Worm (Caenorhabditis elegans) whole organism, L1 larva: ENCODE results near the gene Y54G2A.41.
"Not testable (repeated sequence)": the region's sequence is repeated elsewhere in the genome, so short reads cannot be mapped to it uniquely, and the experiment has no call there.

ENCODE experiments used
- aha-1 ChIP-seq: fragments of 150-350 bp; optimal IDR thresholded peaks from 2 replicates; lab custom pipeline; 2014; ENCODE audit warnings: missing biosample characterization, missing genetic modification characterization
- alr-1 ChIP-seq: fragments of 200-800 bp; sonication (Bioruptor generic); optimal IDR thresholded peaks from 2 replicates; lab custom pipeline; 2018; ENCODE audit warnings: borderline replicate concordance, mild to moderate bottlenecking, missing genetic modification characterization, missing compliant biosample characterization
- egl-27 ChIP-seq, 2 experiments: fragments of 150-350 bp in 1 of 2; sonication (generic microtip); optimal IDR thresholded peaks; 3 replicates each; lab custom pipeline; 2017 to 2018; ENCODE audit warnings: missing biosample characterization in 2 of 2, missing genetic modification characterization in 2 of 2, missing genetic modification reagents in 2 of 2
- grh-1 ChIP-seq: fragments of 200-800 bp; sonication (Bioruptor generic); IDR thresholded peaks from 2 replicates; pipeline ENCODE4 v1.3.6; 2022; ENCODE audit warnings: missing genetic modification reagents, missing genetic modification characterization, missing compliant biosample characterization
- hpl-2 ChIP-seq: fragments of 150-350 bp; optimal IDR thresholded peaks from 2 replicates; lab custom pipeline; 2014; ENCODE audit warnings: missing biosample characterization, missing genetic modification reagents, missing genetic modification characterization
- lsy-2 ChIP-seq, 2 experiments: fragments of 150-350 bp; optimal IDR thresholded peaks; 2 replicates each; lab custom pipeline; 2014; ENCODE audit warnings: missing biosample characterization in 2 of 2, missing genetic modification characterization in 2 of 2
- mep-1 ChIP-seq: fragments of 150-350 bp; optimal IDR thresholded peaks from 2 replicates; lab custom pipeline; 2014; ENCODE audit warnings: missing biosample characterization, missing genetic modification characterization
- pag-3 ChIP-seq: sonication (generic microtip); optimal IDR thresholded peaks from 2 replicates; lab custom pipeline; 2017; ENCODE audit warnings: missing genetic modification characterization, mild to moderate bottlenecking, missing compliant biosample characterization, antibody characterized with exemption, borderline replicate concordance; ENCODE audit not compliant: insufficient read depth
- tbx-2 ChIP-seq: sonication (generic microtip); optimal IDR thresholded peaks from 2 replicates; lab custom pipeline; 2016; ENCODE audit warnings: missing genetic modification characterization, missing compliant biosample characterization
- unc-30 ChIP-seq: sonication (generic microtip); optimal IDR thresholded peaks from 2 replicates; lab custom pipeline; 2017; ENCODE audit warnings: missing biosample characterization, missing genetic modification characterization
- unc-62 ChIP-seq: fragments of 150-350 bp; optimal IDR thresholded peaks from 2 replicates; lab custom pipeline; 2014; ENCODE audit warnings: missing biosample characterization, missing genetic modification reagents, missing genetic modification characterization
- zag-1 ChIP-seq: fragments of 150-350 bp; optimal IDR thresholded peaks from 2 replicates; lab custom pipeline; 2014; ENCODE audit warnings: missing biosample characterization, missing genetic modification characterization
- ztf-11 ChIP-seq, 2 experiments: sonication (generic microtip); optimal IDR thresholded peaks; 2 replicates each; lab custom pipeline; 2016 to 2017; ENCODE audit warnings: missing genetic modification characterization in 2 of 2, missing biosample characterization in 1 of 2, missing compliant biosample characterization in 1 of 2
- ztf-4 ChIP-seq: fragments of 150-350 bp; optimal IDR thresholded peaks from 2 replicates; lab custom pipeline; 2014; ENCODE audit warnings: missing biosample characterization, missing genetic modification characterization

ce11 chrIV:2719734-2720133, 31.9 kb upstream of the Y54G2A.41 start, which contains the start of gene ndua-12:
- TF ChIP-seq egl-27 (tag; optimal IDR thresholded peaks at IDR 0.05; lab: Kevin White, UChicago); grh-1 (GFP tag; lab: Robert Waterston, UW); ztf-4 (tag; lab: Kevin White, UChicago); unc-62 (GFP tag; lab: Kevin White, UChicago); tbx-2 (tag; lab: Kevin White, UChicago); pag-3 (tag; lab: Kevin White, UChicago); mep-1 (tag; lab: Kevin White, UChicago); alr-1; lsy-2 (tag; optimal IDR thresholded peaks at IDR 0.05; lab: Kevin White, UChicago); aha-1 (tag; lab: Kevin White, UChicago); unc-30 (tag; lab: Kevin White, UChicago); hpl-2 (GFP tag; lab: Kevin White, UChicago); ztf-11 (tag; optimal IDR thresholded peaks at IDR 0.05; lab: Kevin White, UChicago); zag-1: not testable (repeated sequence)
